Worm (Caenorhabditis elegans) whole organism, L2 larva: ENCODE measurements around the gene nas-20.
A peak's percentile ranks its signal among the peaks of the same experiment; 100 is the strongest.
"Not testable (repeated sequence)": the region's sequence is repeated elsewhere in the genome, so short reads cannot be mapped to it uniquely, and the experiment has no call there.

Experiments used
- lin-13 ChIP-seq: fragments of 150-350 bp; optimal IDR thresholded peaks from 2 replicates; lab custom pipeline; 2014; ENCODE audit warnings: missing biosample characterization, missing genetic modification reagents, missing genetic modification characterization
- nhr-237 ChIP-seq: fragments of 150-350 bp; optimal IDR thresholded peaks from 2 replicates; lab custom pipeline; 2014; ENCODE audit warnings: missing biosample characterization, missing genetic modification characterization

DNA sequence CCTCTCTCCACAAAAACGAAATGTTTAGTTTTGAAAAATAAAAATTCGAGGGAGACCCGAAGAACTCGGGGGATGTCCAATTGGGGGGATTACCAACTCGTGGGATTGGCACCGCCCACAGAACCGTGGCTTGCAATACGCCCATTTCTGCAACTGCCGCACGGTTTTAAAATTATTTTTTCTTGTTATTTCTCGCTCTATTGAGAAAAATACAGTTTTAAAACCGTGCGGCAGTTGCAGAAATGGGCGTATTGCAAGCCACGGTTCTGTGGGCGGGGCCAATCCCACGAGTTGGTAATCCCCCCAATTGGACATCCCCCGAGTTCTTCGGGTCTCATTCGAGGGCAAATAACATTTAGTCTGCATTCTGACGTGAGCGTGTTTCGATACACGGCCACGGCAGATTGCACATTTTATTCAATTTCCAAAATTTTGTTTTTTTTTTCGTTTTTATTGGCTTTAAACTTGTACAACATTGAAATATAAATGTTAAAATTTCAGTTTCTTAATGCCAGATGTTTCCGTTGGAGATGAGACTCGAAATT, 32.8 kb upstream of the nas-20 start, which contains the start of the genes C55A6.1 and C55A6.10:
- peak; percentile 69 for TF ChIP-seq lin-13 (GFP tag; lab: Kevin White, UChicago)
- not testable (repeated sequence) for TF ChIP-seq nhr-237
